Fruit fly (Drosophila melanogaster): Measurements from ENCODE around the gene CG13855.

Gene CG13855

DNA sequence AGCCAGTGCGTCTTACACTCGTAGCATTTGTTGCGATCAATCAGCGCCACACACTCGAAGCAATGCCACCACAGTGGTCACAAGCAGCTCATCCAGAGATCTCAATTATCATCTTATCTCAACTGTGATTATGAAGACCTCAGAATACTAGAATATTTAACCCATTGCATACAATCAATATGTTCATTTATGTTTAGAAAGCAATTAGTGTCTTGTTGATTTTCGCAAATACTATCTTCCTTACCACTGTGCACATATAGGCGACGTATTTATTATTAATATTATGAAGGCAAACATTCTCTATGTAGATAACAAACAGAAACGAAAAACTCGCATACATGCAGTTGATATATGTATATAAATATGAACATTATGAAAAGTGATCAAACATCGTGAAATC is 46.9 kb upstream of the CG13855 start (continued):
- TF ChIP-seq sv (GFP tag; optimal IDR thresholded peaks at IDR 0.05) (peak; percentile 47), OdsH (GFP tag; optimal IDR thresholded peaks at IDR 0.05) (peak; percentile 92)

dm6 chr3R:22362218-22362907 is 43.4 kb upstream of the CG13855 start, which contains the start of the genes JMJD6, CG7071 and Muted:
TSS of gene JMJD6 (minus strand) at chr3R:22362371.
TSS of gene CG7071 (plus strand) at chr3R:22362620.
TSS of gene Muted (plus strand) at chr3R:22362620.
- TF ChIP-seq jim (GFP tag; optimal IDR thresholded peaks at IDR 0.05) (no peak), GATAd (GFP tag; optimal IDR thresholded peaks at IDR 0.05) (no peak), Hr78 (GFP tag; optimal IDR thresholded peaks at IDR 0.05) (no peak), Dfd (GFP tag; optimal IDR thresholded peaks at IDR 0.05) (no peak), Abd-B (GFP tag; optimal IDR thresholded peaks at IDR 0.05) (no peak), dmrt93B (GFP tag; optimal IDR thresholded peaks at IDR 0.05) (peak; percentile 77), CG32264 (GFP tag; optimal IDR thresholded peaks at IDR 0.05) (peak; percentile 64), HLH106 (tag; optimal IDR thresholded peaks at IDR 0.05) (peak; percentile 87), N (GFP tag; optimal IDR thresholded peaks at IDR 0.05) (no peak), CrebA (GFP tag; optimal IDR thresholded peaks at IDR 0.05; ENCODE audit: borderline replicate concordance) (no peak), Hnf4 (GFP tag; optimal IDR thresholded peaks at IDR 0.05) (peak; percentile 95), Rel (GFP tag; optimal IDR thresholded peaks at IDR 0.05) (no peak), Rel (tag; optimal IDR thresholded peaks at IDR 0.05) (peak; percentile 58), Myc (optimal IDR thresholded peaks at IDR 0.05) (peak; percentile 55), dl (GFP tag; optimal IDR thresholded peaks at IDR 0.05; ENCODE audit: insufficient read depth in 1 of 2, partially characterized antibody in 2 of 2) (no peak), OdsH (GFP tag; optimal IDR thresholded peaks at IDR 0.05) (peak; percentile 91), usp (GFP tag; optimal IDR thresholded peaks at IDR 0.05) (no peak), Hr83 (GFP tag; optimal IDR thresholded peaks at IDR 0.05; ENCODE audit: poor library complexity, severe bottlenecking) (peak; percentile 68), tai (GFP tag; optimal IDR thresholded peaks at IDR 0.05) (no peak), psq (GFP tag; optimal IDR thresholded peaks at IDR 0.05) (peak; percentile 84), foxo (GFP tag; optimal IDR thresholded peaks at IDR 0.05) (peak in 1 of 2 experiments; percentile 96), fru (GFP tag; optimal IDR thresholded peaks at IDR 0.05) (peak; percentile 91), br (GFP tag; optimal IDR thresholded peaks at IDR 0.05) (peak; percentile 94), ey (GFP tag; optimal IDR thresholded peaks at IDR 0.05) (peak; percentile 92), rgr (GFP tag; optimal IDR thresholded peaks at IDR 0.05) (peak; percentile 92), Sp1 (GFP tag; optimal IDR thresholded peaks at IDR 0.05) (peak; percentile 89), Mio (GFP tag; optimal IDR thresholded peaks at IDR 0.05) (peak; percentile 18), sage (GFP tag; optimal IDR thresholded peaks at IDR 0.05) (peak; percentile 71), pan (optimal IDR thresholded peaks at IDR 0.05) (no peak), woc (GFP tag; optimal IDR thresholded peaks at IDR 0.05) (peak; percentile 75), sv (GFP tag; optimal IDR thresholded peaks at IDR 0.05) (peak; percentile 91), Jra (GFP tag; optimal IDR thresholded peaks at IDR 0.05) (peak; percentile 91), CG9705 (GFP tag; optimal IDR thresholded peaks at IDR 0.05) (peak; percentile 91), lola (GFP tag; optimal IDR thresholded peaks at IDR 0.05) (no peak), Dif (GFP tag; optimal IDR thresholded peaks at IDR 0.05; ENCODE audit: partially characterized antibody) (no peak), dsf (GFP tag; optimal IDR thresholded peaks at IDR 0.05; ENCODE audit: borderline replicate concordance) (peak; percentile 92), Vsx2 (GFP tag; optimal IDR thresholded peaks at IDR 0.05; ENCODE audit: partially characterized antibody) (no peak), h (GFP tag; optimal IDR thresholded peaks at IDR 0.05) (peak; percentile 94), brk (GFP tag; optimal IDR thresholded peaks at IDR 0.05) (peak; percentile 94)
